Fruit fly (Drosophila melanogaster): Measurements from ENCODE around the gene CG14102.

CG14102 gene

dm6 chr3L:19801105-19801504, at the start of gene CG14102:
TSS of gene CG14102 (minus strand) at chr3L:19801291.
- TF ChIP-seq psq (optimal IDR thresholded peaks at IDR 0.05) (no peak), EcR (GFP tag; optimal IDR thresholded peaks at IDR 0.05) (no peak), usp (GFP tag; optimal IDR thresholded peaks at IDR 0.05) (no peak), CG8478 (optimal IDR thresholded peaks at IDR 0.05) (no peak), pan (optimal IDR thresholded peaks at IDR 0.05) (no peak), Dll (optimal IDR thresholded peaks at IDR 0.05) (no peak)

dm6 chr3L:19848080-19848479, 47.0 kb upstream of the CG14102 start:
- TF ChIP-seq EcR (GFP tag; optimal IDR thresholded peaks at IDR 0.05) (no peak), usp (GFP tag; optimal IDR thresholded peaks at IDR 0.05) (no peak), psq (optimal IDR thresholded peaks at IDR 0.05) (no peak), CG8478 (optimal IDR thresholded peaks at IDR 0.05) (no peak), Dll (optimal IDR thresholded peaks at IDR 0.05) (no peak), pan (optimal IDR thresholded peaks at IDR 0.05) (no peak)

DNA sequence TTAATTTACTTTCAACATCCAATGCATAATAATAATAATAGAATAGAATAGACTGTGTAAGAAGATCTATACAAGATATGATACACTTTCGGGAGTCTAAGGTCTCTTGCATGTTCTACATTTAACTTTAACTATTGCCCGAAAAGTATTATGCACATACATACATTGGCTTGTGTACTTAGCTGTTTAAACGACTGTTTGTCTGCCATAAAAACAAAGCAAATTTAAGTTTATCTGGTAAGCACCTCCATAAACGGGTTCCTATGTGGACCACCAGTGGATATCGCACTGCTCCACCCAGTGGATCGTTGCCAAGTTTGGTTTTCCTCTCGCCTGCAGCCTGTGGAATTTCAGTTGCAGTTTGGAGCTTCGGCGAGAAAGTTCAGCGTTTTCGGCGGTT, 45.9 kb upstream of the CG14102 start:
- TF ChIP-seq pan (optimal IDR thresholded peaks at IDR 0.05) (no peak), psq (optimal IDR thresholded peaks at IDR 0.05) (no peak), EcR (GFP tag; optimal IDR thresholded peaks at IDR 0.05) (no peak), CG8478 (optimal IDR thresholded peaks at IDR 0.05) (no peak), Dll (optimal IDR thresholded peaks at IDR 0.05) (no peak), usp (GFP tag; optimal IDR thresholded peaks at IDR 0.05) (no peak)

DNA sequence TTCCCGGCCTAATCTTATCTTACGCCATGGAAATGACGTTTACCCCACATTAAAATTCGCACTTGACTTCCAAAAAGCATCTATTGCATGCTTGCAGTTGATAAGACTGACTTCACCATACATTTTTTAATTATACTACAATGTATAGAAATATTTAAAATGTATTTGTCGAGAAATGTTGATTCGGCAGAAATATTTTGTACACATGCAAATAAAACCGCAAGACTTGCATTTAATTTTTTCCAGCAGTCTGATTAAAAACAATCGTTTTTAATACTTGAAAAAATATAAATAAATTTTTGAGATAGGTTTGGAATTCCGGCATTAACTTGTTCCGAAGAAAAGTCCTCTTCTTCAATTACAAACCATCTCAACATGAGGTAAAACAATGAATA, 44.8 kb upstream of the CG14102 start:
- no peak for TF ChIP-seq pan (optimal IDR thresholded peaks at IDR 0.05)
- TF ChIP-seq CG8478 (optimal IDR thresholded peaks at IDR 0.05): no peak
- no peak for TF ChIP-seq usp (GFP tag; optimal IDR thresholded peaks at IDR 0.05)
- no peak for TF ChIP-seq EcR (GFP tag; optimal IDR thresholded peaks at IDR 0.05)
- no peak for TF ChIP-seq psq (optimal IDR thresholded peaks at IDR 0.05)
- TF ChIP-seq Dll (optimal IDR thresholded peaks at IDR 0.05): no peak

DNA sequence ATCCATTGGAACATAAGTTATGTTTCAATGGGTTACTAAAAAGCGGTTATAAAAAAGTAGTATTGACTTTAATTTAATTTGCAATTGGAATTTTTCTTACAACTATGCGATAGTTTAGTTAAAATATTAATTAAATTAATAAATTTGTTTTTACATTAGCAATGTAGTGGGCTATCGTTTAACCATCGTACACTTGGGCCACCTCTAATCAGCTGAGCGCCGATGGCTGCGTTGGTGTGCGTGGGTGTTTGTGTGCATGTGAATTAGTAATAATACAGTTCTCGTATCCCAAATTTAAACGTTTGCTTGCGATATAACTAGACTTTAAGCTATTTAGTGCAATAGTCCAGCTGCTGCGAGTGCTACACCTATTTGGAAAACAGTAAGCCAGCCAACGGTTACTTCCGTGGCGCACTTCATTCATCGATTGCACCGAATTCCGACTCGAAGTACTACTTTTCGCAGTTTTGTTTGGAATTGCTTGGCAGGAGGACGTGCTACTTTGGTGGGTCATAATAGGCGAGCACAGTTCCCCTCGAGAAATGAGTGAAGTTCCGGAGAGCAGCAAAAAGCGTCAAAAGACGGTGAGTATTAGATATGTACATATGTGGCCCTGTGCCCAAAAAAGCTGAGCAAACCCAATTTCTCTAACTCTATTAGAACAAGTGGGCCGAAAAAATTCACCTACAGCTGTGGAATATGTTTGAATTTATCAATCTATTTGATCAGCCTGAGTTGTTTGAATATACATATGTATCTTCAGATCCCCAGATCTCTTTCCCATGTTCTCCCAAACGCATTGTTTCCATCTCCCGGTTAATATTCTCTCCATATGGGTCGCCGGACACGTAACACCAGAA, 44.2 kb upstream of the CG14102 start, which contains the start of gene Papss:
Gene Papss (plus strand): TSS at position 247 of the 860 bp plus-strand sequence.
- TF ChIP-seq pan (optimal IDR thresholded peaks at IDR 0.05) (no peak), Dll (optimal IDR thresholded peaks at IDR 0.05) (no peak), usp (GFP tag; optimal IDR thresholded peaks at IDR 0.05) (no peak), CG8478 (optimal IDR thresholded peaks at IDR 0.05) (no peak), EcR (GFP tag; optimal IDR thresholded peaks at IDR 0.05) (no peak), psq (optimal IDR thresholded peaks at IDR 0.05) (no peak)

- TF ChIP-seq CG8478 (optimal IDR thresholded peaks at IDR 0.05) (no peak), EcR (GFP tag; optimal IDR thresholded peaks at IDR 0.05) (no peak), psq (optimal IDR thresholded peaks at IDR 0.05) (no peak), Dll (optimal IDR thresholded peaks at IDR 0.05) (no peak), usp (GFP tag; optimal IDR thresholded peaks at IDR 0.05) (no peak), pan (optimal IDR thresholded peaks at IDR 0.05) (no peak)
Observed at dm6 chr3L:19844507-19844906, 43.4 kb upstream of the CG14102 start.

- TF ChIP-seq pan (optimal IDR thresholded peaks at IDR 0.05): no peak
- TF ChIP-seq CG8478 (optimal IDR thresholded peaks at IDR 0.05): no peak
- TF ChIP-seq Dll (optimal IDR thresholded peaks at IDR 0.05): no peak
- TF ChIP-seq usp (GFP tag; optimal IDR thresholded peaks at IDR 0.05): no peak
- TF ChIP-seq EcR (GFP tag; optimal IDR thresholded peaks at IDR 0.05): no peak
- no peak for TF ChIP-seq psq (optimal IDR thresholded peaks at IDR 0.05)
Observed at dm6 chr3L:19836375-19836937, 35.4 kb upstream of the CG14102 start, which contains the start of gene kto. TSS of gene kto (plus strand) at chr3L:19836614.

- TF ChIP-seq pan (optimal IDR thresholded peaks at IDR 0.05) (no peak), psq (optimal IDR thresholded peaks at IDR 0.05) (no peak), EcR (GFP tag; optimal IDR thresholded peaks at IDR 0.05) (no peak), CG8478 (optimal IDR thresholded peaks at IDR 0.05) (no peak), Dll (optimal IDR thresholded peaks at IDR 0.05) (no peak), usp (GFP tag; optimal IDR thresholded peaks at IDR 0.05) (no peak)
Observed at dm6 chr3L:19834143-19834794, 33.2 kb upstream of the CG14102 start, which contains the start of the genes trc and CG32221. TSS of gene trc (minus strand) at chr3L:19834304. TSS of gene CG32221 (plus strand) at chr3L:19834670.

DNA sequence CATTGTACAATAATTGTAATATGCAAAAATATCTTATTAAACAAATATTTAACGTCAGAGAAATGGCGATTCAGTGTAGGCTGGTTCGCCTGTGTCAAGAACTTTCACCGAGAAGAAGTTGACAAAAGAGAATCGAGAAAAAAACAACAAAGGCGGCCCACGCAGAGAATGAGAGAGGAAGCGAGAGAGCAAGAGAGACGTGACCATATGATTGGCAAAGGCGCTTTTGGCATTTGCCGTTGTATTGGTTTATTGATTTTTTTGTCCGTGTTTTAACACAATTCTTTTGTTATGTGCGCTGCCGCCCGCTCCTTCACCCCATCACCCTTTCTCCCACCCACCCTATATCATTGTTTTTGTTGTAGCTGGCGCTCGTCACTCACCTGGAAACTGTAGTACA, 32.1 kb upstream of the CG14102 start:
- TF ChIP-seq Dll (optimal IDR thresholded peaks at IDR 0.05) (no peak), pan (optimal IDR thresholded peaks at IDR 0.05) (no peak), psq (optimal IDR thresholded peaks at IDR 0.05) (no peak), EcR (GFP tag; optimal IDR thresholded peaks at IDR 0.05) (no peak), usp (GFP tag; optimal IDR thresholded peaks at IDR 0.05) (no peak), CG8478 (optimal IDR thresholded peaks at IDR 0.05) (no peak)

- TF ChIP-seq CG8478 (optimal IDR thresholded peaks at IDR 0.05) (no peak), psq (optimal IDR thresholded peaks at IDR 0.05) (no peak), EcR (GFP tag; optimal IDR thresholded peaks at IDR 0.05) (no peak), pan (optimal IDR thresholded peaks at IDR 0.05) (no peak), usp (GFP tag; optimal IDR thresholded peaks at IDR 0.05) (no peak), Dll (optimal IDR thresholded peaks at IDR 0.05) (no peak)
Observed at dm6 chr3L:19818701-19819100, 17.6 kb upstream of the CG14102 start.

DNA sequence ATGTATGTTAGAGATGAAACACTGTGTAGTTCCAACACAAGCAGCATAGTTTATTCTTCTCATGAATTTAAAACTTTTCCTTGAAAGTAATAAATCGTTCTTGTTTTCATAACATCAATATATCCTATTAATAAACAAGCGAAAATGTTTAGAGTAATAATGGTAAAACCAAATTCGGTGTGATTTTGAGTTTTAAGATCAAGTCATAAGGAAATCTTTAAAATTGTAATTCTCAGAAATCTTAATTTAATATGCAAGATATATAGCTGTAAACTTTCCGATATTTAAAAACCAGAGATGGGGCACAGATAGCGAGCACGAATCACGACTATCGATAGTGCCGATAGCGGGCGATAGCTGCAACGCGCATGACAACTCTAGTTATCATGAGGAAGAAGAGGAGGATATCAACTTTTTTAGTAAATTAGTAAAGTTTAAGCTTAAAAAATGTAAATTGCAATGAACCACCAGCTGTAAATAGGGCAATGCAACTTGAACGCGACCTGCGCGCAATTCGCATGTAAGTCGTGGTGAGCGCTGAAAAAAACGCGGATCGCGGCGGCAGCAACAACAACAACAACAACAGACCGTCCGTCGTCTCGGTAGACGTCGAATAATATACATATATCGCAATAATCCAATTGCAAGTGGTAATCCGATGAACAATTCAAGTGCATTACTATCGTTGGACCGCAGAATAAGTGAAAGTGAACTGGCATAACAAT, 16.9 kb upstream of the CG14102 start, which contains the start of the genes Fibp and Deaf1:
Gene Fibp (minus strand): TSS at position 161 of the 725 bp plus-strand sequence.
Gene Deaf1 (plus strand): TSS at position 368 of the 725 bp plus-strand sequence.
- TF ChIP-seq psq (optimal IDR thresholded peaks at IDR 0.05) (no peak), EcR (GFP tag; optimal IDR thresholded peaks at IDR 0.05) (no peak), pan (optimal IDR thresholded peaks at IDR 0.05) (no peak), usp (GFP tag; optimal IDR thresholded peaks at IDR 0.05) (no peak), CG8478 (optimal IDR thresholded peaks at IDR 0.05) (no peak)

All from whole organism.